Fruit fly (Drosophila melanogaster) whole organism, pupa: Measurements from ENCODE around the gene CG7988.

Source experiments
- CG15710 ChIP-seq: fragments of 200-800 bp; sonication (Bioruptor generic); optimal IDR thresholded peaks from 2 replicates; lab custom pipeline; 2018; ENCODE audit warnings: missing biosample characterization, mild to moderate bottlenecking, missing genetic modification characterization, moderate library complexity
- CG4496 ChIP-seq: fragments of 200-800 bp; sonication (Bioruptor generic); IDR thresholded peaks from 3 replicates; pipeline ENCODE4 v1.3.6; 2022; ENCODE audit warnings: missing biosample characterization, missing genetic modification characterization
- CG8301 ChIP-seq: fragments of 200-800 bp; sonication (Bioruptor generic); optimal IDR thresholded peaks from 2 replicates; lab custom pipeline; 2018; ENCODE audit warnings: missing biosample characterization, mild to moderate bottlenecking, missing genetic modification characterization
- Ets98B ChIP-seq: fragments of 200-800 bp; sonication (Bioruptor generic); IDR thresholded peaks from 2 replicates; pipeline ENCODE4 v1.3.6; 2022; ENCODE audit warnings: missing biosample characterization, missing genetic modification characterization
- fd96Ca ChIP-seq: fragments of 200-800 bp; sonication (Bioruptor generic); IDR thresholded peaks from 3 replicates; pipeline ENCODE4 v1.3.6; 2022; ENCODE audit warnings: missing biosample characterization, missing genetic modification characterization

DNA sequence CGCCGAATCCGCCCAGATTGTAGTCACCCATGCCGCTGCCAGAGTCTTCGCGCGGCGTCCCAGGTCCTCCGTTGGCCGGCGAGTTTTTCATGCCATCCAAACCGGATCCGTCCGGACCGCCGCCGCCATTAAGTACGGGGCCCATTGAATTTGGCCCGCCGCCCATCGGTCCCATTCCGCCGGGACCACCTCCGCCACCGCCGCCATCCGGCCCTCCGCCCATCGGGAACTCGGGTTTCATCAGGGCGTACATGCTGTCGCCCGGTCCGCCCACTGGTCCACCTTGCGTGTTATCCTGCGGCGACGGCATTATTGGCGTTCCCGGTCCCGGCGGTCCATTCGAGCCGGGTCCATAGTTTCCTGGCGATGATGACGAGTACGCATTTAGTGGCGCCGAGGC, 25.0 kb upstream of the CG7988 start:
- no peak for TF ChIP-seq fd96Ca (GFP tag; lab: Robert Waterston, UW)
- TF ChIP-seq Ets98B (GFP tag; lab: Robert Waterston, UW): no peak
- no peak for TF ChIP-seq CG4496 (GFP tag; lab: Robert Waterston, UW)
- no peak for TF ChIP-seq CG15710
- no peak for TF ChIP-seq CG8301 (tag; lab: Kevin White, UChicago)
